Fruit fly (Drosophila melanogaster) whole organism, larva: ENCODE measurements around the gene Xrcc2.

Experiments
- noc ChIP-seq: fragments of 200-800 bp; sonication (Bioruptor generic); optimal IDR thresholded peaks from 3 replicates; lab custom pipeline; 2019; ENCODE audit warnings: missing biosample characterization, mild to moderate bottlenecking, missing genetic modification characterization, moderate library complexity

Gene Xrcc2

dm6 chrX:18499679-18500187 lies at the start of gene Xrcc2, which contains the start of gene Pgant7:
Xrcc2 (plus strand) TSS chrX:18500127.
Pgant7 (minus strand) TSS chrX:18499986.
- no peak for TF ChIP-seq noc (tag; lab: Kevin White, UChicago)

DNA sequence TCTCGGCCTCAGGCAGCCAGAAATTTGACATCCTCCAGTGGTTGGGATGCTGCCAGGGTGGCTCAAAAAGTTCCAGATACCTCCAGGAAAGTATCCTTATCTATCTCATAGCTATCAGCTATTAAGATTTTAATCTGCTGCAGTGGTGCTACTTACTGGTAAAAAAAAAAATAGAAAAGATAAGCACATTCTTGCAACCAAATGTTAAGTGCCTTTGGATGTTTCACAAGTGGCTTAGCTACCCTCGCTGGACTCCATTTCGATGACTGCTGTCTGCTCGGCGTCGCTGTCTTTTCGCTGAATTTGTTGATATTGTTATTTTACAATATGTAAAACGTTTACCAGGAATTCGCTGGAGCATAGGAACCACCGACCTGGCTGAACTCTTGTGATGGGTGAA lies 47.2 kb upstream of the Xrcc2 start:
- no peak for TF ChIP-seq noc (tag; lab: Kevin White, UChicago)

DNA sequence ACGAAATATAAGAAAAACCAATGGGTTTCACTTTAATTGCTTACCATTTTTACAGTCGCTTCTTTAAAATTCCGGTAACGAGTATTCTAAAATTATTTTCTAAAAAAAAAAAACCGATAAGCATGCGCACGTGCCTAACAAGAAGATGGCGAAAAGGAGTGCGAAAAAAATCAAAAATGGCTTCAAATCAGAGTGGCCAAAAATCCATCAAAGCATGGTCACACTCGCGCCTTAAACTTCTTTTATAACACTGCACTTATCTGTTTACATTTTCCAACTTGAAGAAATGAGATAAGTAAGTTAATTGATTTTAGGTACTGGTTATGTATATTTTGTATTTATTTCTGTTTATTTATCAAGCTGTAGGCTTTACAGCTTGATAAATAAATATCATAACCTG lies 39.6 kb upstream of the Xrcc2 start, which contains the start of gene CG43843:
Gene CG43843 (minus strand): TSS at position 101 of the 400 bp plus-strand sequence.
- TF ChIP-seq noc (tag; lab: Kevin White, UChicago) = no peak

DNA sequence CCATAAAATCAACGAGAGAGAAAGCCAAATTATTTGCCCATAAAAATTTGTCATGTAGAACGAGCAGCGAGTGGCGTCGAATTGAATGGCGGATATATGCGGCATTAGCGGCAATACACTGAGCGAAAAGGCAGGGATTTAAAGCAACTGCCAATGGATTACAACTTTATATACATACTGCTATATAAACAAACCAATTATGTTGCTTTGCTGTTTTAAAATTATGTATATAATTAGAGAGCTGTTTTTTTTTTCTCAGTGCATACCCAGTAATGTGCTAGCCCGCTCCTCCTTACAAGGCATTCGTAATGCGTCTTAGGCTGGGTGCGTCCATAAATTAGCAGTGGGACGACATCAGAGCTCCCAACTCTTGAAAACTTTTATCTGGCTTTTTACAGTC lies 32.0 kb upstream of the Xrcc2 start:
- TF ChIP-seq noc (tag; lab: Kevin White, UChicago) = no peak

- no peak for TF ChIP-seq noc (tag; lab: Kevin White, UChicago)
Observed at dm6 chrX:18479307-18480134, 20.4 kb upstream of the Xrcc2 start, which contains the start of gene CG32547. CG32547 (minus strand) TSS chrX:18479487.

DNA sequence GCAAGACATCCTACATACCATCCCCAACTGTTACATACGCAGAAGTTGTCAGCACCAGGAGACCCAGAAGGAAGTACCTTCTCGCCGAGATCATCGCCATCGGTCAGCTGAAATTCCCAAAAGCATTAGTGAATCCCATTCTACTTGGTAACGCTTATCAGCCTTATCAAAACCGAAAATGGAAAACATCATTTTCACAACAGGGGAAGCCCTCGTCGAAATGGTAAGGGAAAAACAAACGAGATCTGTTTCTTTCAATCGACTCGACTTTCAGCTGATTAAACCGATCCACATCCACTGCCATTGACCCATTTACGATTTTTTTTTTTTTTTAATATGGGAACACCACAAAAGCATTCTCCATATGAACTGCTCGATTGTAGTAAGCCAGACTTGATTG lies 17.4 kb upstream of the Xrcc2 start:
- TF ChIP-seq noc (tag; lab: Kevin White, UChicago) = no peak

- no peak for TF ChIP-seq noc (tag; lab: Kevin White, UChicago)
Observed at dm6 chrX:18483261-18484218, 16.4 kb upstream of the Xrcc2 start, which contains the start of gene Hayan. Hayan (minus strand) TSS chrX:18483772.

dm6 chrX:18486356-18487059 lies 13.4 kb upstream of the Xrcc2 start, which contains the start of gene psh:
psh (minus strand) TSS chrX:18486921.
- no peak for TF ChIP-seq noc (tag; lab: Kevin White, UChicago)

DNA sequence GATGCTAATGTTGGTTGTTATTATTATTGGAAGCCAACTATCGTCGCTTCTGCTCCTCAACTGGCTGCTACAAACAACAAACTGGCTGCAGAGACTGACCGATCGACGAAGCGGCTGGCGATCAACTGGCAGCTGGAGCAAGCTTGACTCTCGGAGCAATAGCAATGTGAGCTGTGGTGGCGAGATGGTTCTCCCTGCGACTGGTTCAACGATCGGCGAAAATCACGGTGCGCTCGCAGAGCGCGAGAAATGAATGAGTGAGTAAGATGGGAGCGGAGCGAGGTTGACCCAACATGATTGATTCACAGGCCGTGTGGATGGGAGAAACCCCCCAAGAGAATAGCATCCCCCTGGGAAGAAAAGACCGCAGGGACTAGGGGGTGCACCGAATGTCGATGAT lies 10.4 kb upstream of the Xrcc2 start, which contains the start of gene CG15046:
Gene CG15046 (minus strand): TSS at position 112 of the 400 bp plus-strand sequence.
- no peak for TF ChIP-seq noc (tag; lab: Kevin White, UChicago)

- TF ChIP-seq noc (tag; lab: Kevin White, UChicago) = no peak
Observed at dm6 chrX:18491941-18492340, 8.0 kb upstream of the Xrcc2 start, which contains the start of gene CG15044. CG15044 (minus strand) TSS chrX:18492006.

DNA sequence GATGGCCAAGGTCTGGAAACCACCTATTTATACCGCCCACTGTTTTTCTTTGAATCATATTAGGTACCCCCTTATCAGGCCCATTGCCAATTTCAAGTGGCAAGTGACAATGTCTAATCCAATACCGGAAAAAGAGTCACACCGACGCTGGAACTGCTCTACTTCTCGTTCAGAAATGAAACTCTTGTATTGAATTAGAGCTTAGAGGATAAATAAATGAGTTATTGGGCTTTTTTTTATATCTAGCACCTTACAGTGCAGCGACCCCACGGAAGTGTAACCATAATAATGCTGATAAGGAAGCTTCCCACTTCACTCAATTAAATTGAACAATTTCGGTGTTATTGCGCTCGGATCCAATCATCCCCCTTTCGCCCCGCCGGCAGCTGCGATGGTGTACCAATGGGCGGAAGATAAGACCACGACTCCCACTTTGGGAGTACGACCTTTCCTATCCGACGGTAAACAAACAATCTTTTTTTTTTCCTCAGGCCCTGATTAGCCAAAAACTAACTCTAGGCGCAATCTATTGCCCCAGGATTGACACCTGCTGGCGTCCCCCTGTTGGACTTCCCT lies 5.7 kb upstream of the Xrcc2 start, which contains the start of gene CG15043:
Gene CG15043 (minus strand): TSS at position 4 of the 576 bp plus-strand sequence.
- peak; percentile 62 for TF ChIP-seq noc (tag; lab: Kevin White, UChicago)

DNA sequence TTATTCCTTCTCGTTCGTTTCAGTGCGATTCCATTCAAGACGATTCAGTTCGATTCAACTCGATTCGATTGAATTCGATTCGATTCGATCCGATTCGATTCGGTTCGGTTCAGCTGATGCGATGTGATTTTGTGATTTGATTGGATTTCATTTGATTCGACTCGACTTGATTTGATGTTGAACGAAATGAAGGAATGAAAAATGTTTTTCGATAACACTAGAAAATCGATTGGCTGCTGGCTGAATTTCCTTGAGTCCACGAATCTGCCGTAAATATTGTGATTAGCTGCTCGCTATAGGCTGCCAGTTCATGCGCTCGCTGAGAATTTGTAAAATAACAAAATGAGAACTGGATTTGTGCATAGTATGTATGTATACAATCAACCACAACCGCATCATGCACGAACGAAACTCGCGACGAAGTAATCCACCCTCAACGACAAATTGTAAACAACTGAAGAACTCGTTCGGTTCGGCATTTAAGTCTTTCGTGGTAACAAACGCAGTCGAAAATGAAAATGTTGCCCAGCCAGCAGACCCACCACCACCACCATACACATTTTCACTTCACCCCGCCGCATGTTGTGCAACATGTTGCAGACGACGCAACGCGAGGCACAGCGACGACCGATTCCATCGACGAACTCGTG lies 5.1 kb downstream of the Xrcc2 start, which contains the start of gene Wnt5:
Gene Wnt5 (minus strand): TSS at position 458 of the 650 bp plus-strand sequence.
- TF ChIP-seq noc (tag; lab: Kevin White, UChicago) = no peak

DNA sequence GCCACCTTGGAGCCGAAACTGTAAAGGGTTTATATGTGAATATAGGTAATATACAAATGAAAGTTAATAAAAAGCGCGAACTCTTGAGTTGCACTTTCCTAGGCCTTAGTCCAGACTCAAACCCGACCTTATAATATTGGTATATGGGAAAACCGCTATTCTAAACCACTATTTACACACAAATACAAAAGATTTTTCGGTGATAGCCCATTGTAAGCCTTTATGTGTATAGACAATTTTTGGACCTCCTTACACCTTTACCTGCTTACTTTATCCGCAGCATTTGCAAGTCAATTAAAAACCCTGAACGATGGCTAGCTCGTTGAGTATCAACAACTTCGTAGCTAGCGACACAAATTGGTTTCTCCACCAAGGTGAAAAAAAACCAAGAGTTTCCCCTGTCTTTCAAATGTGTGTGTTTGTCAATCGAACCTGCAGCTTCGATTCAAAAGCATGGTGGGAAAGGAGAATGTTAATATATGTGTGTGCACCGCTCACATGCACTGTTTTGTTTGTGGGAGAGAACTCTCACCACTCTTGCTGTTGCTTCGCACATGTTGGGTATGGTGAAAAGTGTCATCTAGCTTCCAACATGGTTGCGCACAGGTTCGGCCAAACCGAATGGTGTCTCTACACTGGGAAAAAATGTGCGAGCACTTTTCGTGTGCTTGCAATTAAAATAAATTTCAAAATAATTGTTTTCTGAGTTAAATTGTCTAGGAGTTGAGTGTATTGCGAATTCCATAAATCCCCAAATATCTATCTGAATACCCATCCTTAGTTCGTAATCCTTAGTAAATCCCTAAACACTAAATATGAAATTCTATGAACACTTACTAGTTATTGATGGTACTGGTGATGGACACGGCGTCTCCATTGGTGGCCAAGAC lies 7.0 kb downstream of the Xrcc2 start:
- no peak for TF ChIP-seq noc (tag; lab: Kevin White, UChicago)
